Fruit fly (Drosophila melanogaster) S2 (cell line): ENCODE data around the gene Fum1.

ENCODE experiments used
- CG8478 ChIP-seq: fragments of >200 bp; optimal IDR thresholded peaks from 2 replicates; lab custom pipeline; 2018
- CTCF ChIP-seq, 2 experiments: fragments of >200 bp; optimal IDR thresholded peaks; 2 replicates each; lab custom pipeline; 2018

- no peak for TF ChIP-seq CG8478
- no peak for TF ChIP-seq CTCF (optimal IDR thresholded peaks at IDR 0.05; lab: Kevin White, UChicago)
Measured at dm6 chrX:6702028-6702433, 23.8 kb downstream of the Fum1 start.
